Worm (Caenorhabditis elegans) whole organism, mixed stage, embryonic: Measurements from ENCODE around the gene fbxa-172.
"Not testable (repeated sequence)": the region's sequence is repeated elsewhere in the genome, so short reads cannot be mapped to it uniquely, and the experiment has no call there.

ENCODE experiments used
- M03D4.4 ChIP-seq: sonication (generic microtip); optimal IDR thresholded peaks from 2 replicates; lab custom pipeline; 2017; ENCODE audit warnings: mild to moderate bottlenecking, missing genetic modification characterization, missing compliant biosample characterization
- bed-3 ChIP-seq: fragments of 200-800 bp; sonication (Bioruptor generic); optimal IDR thresholded peaks from 3 replicates; lab custom pipeline; 2018; ENCODE audit warnings: mild to moderate bottlenecking, missing genetic modification characterization, moderate library complexity, missing compliant biosample characterization
- blmp-1 ChIP-seq: fragments of 150-350 bp; optimal IDR thresholded peaks from 2 replicates; lab custom pipeline; 2014; ENCODE audit warnings: missing biosample characterization, missing genetic modification characterization
- ceh-39 ChIP-seq: fragments of 150-350 bp; optimal IDR thresholded peaks from 2 replicates; lab custom pipeline; 2014; ENCODE audit warnings: missing biosample characterization, missing genetic modification characterization
- ceh-43 ChIP-seq: fragments of 200-800 bp; sonication (Bioruptor generic); optimal IDR thresholded peaks from 2 replicates; lab custom pipeline; 2018; ENCODE audit warnings: mild to moderate bottlenecking, missing genetic modification characterization, moderate library complexity, missing compliant biosample characterization
- ceh-83 ChIP-seq: fragments of 200-800 bp; sonication (Bioruptor generic); optimal IDR thresholded peaks from 2 replicates; lab custom pipeline; 2018; ENCODE audit warnings: mild to moderate bottlenecking, missing genetic modification characterization, missing compliant biosample characterization
- drap-1 ChIP-seq: fragments of 200-800 bp; sonication (Bioruptor generic); optimal IDR thresholded peaks from 3 replicates; lab custom pipeline; 2018; ENCODE audit warnings: mild to moderate bottlenecking, missing genetic modification characterization, missing compliant biosample characterization
- elt-1 ChIP-seq: sonication (generic microtip); optimal IDR thresholded peaks from 2 replicates; lab custom pipeline; 2017; ENCODE audit warnings: missing genetic modification characterization, mild to moderate bottlenecking, missing compliant biosample characterization, antibody characterized with exemption, moderate library complexity, borderline replicate concordance; ENCODE audit not compliant: insufficient read depth
- elt-3 ChIP-seq: fragments of 150-350 bp; optimal IDR thresholded peaks from 2 replicates; lab custom pipeline; 2014; ENCODE audit warnings: missing biosample characterization, missing genetic modification characterization
- flh-1 ChIP-seq: fragments of 200-800 bp; sonication (Bioruptor generic); optimal IDR thresholded peaks from 2 replicates; lab custom pipeline; 2018; ENCODE audit warnings: mild to moderate bottlenecking, missing genetic modification characterization, moderate library complexity, missing compliant biosample characterization
- ham-2 ChIP-seq: fragments of 200-800 bp; sonication (Bioruptor generic); optimal IDR thresholded peaks from 2 replicates; lab custom pipeline; 2018; ENCODE audit warnings: mild to moderate bottlenecking, missing genetic modification characterization, missing compliant biosample characterization
- lin-13 ChIP-seq: fragments of 150-350 bp; optimal IDR thresholded peaks from 2 replicates; lab custom pipeline; 2014; ENCODE audit warnings: missing biosample characterization, missing genetic modification characterization
- lin-32 ChIP-seq: fragments of 200-800 bp; sonication (Bioruptor generic); optimal IDR thresholded peaks from 2 replicates; lab custom pipeline; 2018; ENCODE audit warnings: mild to moderate bottlenecking, missing genetic modification characterization, missing compliant biosample characterization
- lsy-2 ChIP-seq: fragments of 150-350 bp; optimal IDR thresholded peaks from 2 replicates; lab custom pipeline; 2014; ENCODE audit warnings: missing biosample characterization, missing genetic modification characterization
- mab-5 ChIP-seq: fragments of 150-350 bp; optimal IDR thresholded peaks from 2 replicates; lab custom pipeline; 2014; ENCODE audit warnings: missing biosample characterization, missing genetic modification characterization
- mls-2 ChIP-seq: sonication (generic microtip); optimal IDR thresholded peaks from 2 replicates; lab custom pipeline; 2016; ENCODE audit warnings: mild to moderate bottlenecking, missing genetic modification characterization, moderate library complexity, missing compliant biosample characterization
- nhr-12 ChIP-seq: fragments of 150-350 bp; optimal IDR thresholded peaks from 2 replicates; lab custom pipeline; 2014; ENCODE audit warnings: missing biosample characterization, missing genetic modification characterization
- nhr-2 ChIP-seq: fragments of 150-350 bp; optimal IDR thresholded peaks from 2 replicates; lab custom pipeline; 2014; ENCODE audit warnings: missing biosample characterization, missing genetic modification characterization
- nhr-237 ChIP-seq: fragments of 150-350 bp; optimal IDR thresholded peaks from 2 replicates; lab custom pipeline; 2014; ENCODE audit warnings: missing biosample characterization, missing genetic modification characterization
- nhr-76 ChIP-seq: sonication (generic microtip); optimal IDR thresholded peaks from 2 replicates; lab custom pipeline; 2017; ENCODE audit warnings: missing biosample characterization, missing genetic modification characterization
- sem-2 ChIP-seq: fragments of 200-800 bp; sonication (Bioruptor generic); optimal IDR thresholded peaks from 2 replicates; lab custom pipeline; 2018; ENCODE audit warnings: mild to moderate bottlenecking, missing genetic modification characterization, missing compliant biosample characterization
- snpc-4 ChIP-seq: fragments of 150-350 bp; optimal IDR thresholded peaks from 2 replicates; lab custom pipeline; 2014; ENCODE audit warnings: missing biosample characterization, missing genetic modification characterization
- sptf-1 ChIP-seq: sonication (generic microtip); optimal IDR thresholded peaks from 2 replicates; lab custom pipeline; 2017; ENCODE audit warnings: mild to moderate bottlenecking, missing genetic modification characterization, moderate library complexity, missing compliant biosample characterization
- tbx-8 ChIP-seq: fragments of 200-800 bp; sonication (Bioruptor generic); optimal IDR thresholded peaks from 2 replicates; lab custom pipeline; 2018; ENCODE audit warnings: mild to moderate bottlenecking, missing genetic modification characterization, moderate library complexity, missing compliant biosample characterization
- unc-120 ChIP-seq: sonication (generic microtip); optimal IDR thresholded peaks from 2 replicates; lab custom pipeline; 2017; ENCODE audit warnings: missing genetic modification characterization, missing compliant biosample characterization; ENCODE audit not compliant: poor library complexity, severe bottlenecking
- unc-39 ChIP-seq: fragments of 150-350 bp; optimal IDR thresholded peaks from 2 replicates; lab custom pipeline; 2014; ENCODE audit warnings: missing biosample characterization, missing genetic modification characterization
- unc-62 ChIP-seq: fragments of 150-350 bp; optimal IDR thresholded peaks from 2 replicates; lab custom pipeline; 2014; ENCODE audit warnings: missing biosample characterization, missing genetic modification reagents, missing genetic modification characterization
- zip-8 ChIP-seq: fragments of 150-350 bp; optimal IDR thresholded peaks from 2 replicates; lab custom pipeline; 2014; ENCODE audit warnings: missing biosample characterization, missing genetic modification characterization
- ztf-11 ChIP-seq: fragments of 150-350 bp; optimal IDR thresholded peaks from 2 replicates; lab custom pipeline; 2014; ENCODE audit warnings: missing biosample characterization, missing genetic modification characterization

fbxa-172 gene

DNA sequence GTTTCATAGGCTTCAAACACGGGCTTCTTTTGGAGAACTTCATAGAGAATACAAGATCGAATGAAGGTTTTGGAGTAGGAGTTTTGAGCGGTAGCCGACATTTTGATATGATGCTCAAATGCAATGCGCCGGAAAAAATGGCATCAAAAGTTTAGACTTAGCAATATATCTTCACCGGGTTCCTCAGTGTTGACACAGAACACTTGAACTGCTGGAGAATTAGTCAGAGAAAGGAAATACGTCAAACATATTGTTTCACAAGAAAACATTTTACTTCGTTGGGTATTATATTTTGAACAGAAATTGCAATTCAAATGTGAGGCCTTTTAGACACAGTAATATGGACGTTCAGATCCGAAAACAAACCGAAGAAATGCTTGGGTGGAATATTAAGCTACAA is 669 bp upstream of the fbxa-172 start, which contains the start of gene fbxa-174:
Gene fbxa-174, minus strand, starts transcription at position 101 of the 400 bp plus-strand sequence.
- TF ChIP-seq ceh-83 (GFP tag; lab: Kevin White, UChicago) = no peak
- no peak for TF ChIP-seq lin-13 (tag; lab: Kevin White, UChicago)
- TF ChIP-seq ceh-39 (tag; lab: Kevin White, UChicago) = no peak
- TF ChIP-seq nhr-237 (tag; lab: Kevin White, UChicago) = no peak
- no peak for TF ChIP-seq mls-2 (tag; lab: Kevin White, UChicago)
- TF ChIP-seq nhr-76 (tag; lab: Kevin White, UChicago) = no peak
- no peak for TF ChIP-seq unc-120 (tag; lab: Kevin White, UChicago)
- TF ChIP-seq mab-5 (tag; lab: Kevin White, UChicago) = no peak
- TF ChIP-seq sem-2 (GFP tag; lab: Kevin White, UChicago) = no peak
- no peak for TF ChIP-seq tbx-8 (GFP tag; lab: Kevin White, UChicago)
- TF ChIP-seq snpc-4 (tag; lab: Kevin White, UChicago) = no peak
- no peak for TF ChIP-seq ztf-11 (tag; lab: Kevin White, UChicago)
- TF ChIP-seq nhr-12 (tag; lab: Kevin White, UChicago) = no peak

DNA sequence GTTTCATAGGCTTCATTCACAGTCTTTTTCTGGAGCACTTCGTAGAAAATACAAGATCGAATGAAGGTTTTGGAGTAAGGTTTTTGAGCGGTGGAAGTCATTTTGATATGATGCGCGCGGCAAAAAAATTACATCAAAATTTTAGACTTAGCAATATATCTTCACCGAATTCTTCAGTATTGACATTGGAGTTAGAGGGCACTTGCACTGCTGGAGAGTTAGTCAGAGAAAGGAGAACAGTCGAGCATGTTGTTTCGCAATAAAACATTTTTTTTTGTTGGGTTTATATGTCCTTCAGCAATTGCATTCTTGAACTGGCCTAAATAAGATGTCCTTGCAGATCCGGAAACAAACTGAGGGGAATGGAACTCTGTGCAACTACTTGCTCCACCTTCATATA is 6.9 kb downstream of the fbxa-172 start, which contains the start of gene fbxa-171:
Gene fbxa-171, minus strand, starts transcription at position 101 of the 400 bp plus-strand sequence.
- no peak for TF ChIP-seq elt-3 (tag; lab: Kevin White, UChicago)
- TF ChIP-seq elt-1 (tag; lab: Kevin White, UChicago) = no peak
- no peak for TF ChIP-seq tbx-8 (GFP tag; lab: Kevin White, UChicago)
- no peak for TF ChIP-seq drap-1 (GFP tag; lab: Kevin White, UChicago)
- TF ChIP-seq blmp-1 = no peak
- no peak for TF ChIP-seq ceh-83 (GFP tag; lab: Kevin White, UChicago)
- TF ChIP-seq nhr-12 (tag; lab: Kevin White, UChicago) = no peak
- TF ChIP-seq M03D4.4 (tag; lab: Kevin White, UChicago) = no peak

DNA sequence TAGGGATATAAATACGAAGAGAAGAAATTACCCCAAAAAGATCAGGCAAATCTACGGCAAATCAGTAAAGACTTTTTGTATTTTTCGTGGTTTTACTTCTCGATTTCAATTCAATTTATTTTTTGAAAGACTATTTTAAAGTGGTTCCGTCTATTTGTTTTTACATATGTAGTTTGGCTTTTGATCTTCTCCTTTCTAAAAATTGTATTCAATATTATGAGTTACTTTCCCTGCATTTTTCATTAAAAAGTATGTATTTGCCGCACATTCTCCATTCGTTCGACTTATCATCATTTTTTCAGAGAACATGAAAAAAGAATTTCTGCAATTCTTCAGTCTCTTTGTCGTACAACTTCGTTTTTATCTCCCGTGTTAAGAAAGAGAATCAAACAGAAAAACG is 7.8 kb downstream of the fbxa-172 start, which contains the start of gene C38D9.2:
Gene C38D9.2, plus strand, starts transcription at position 301 of the 400 bp plus-strand sequence.
- TF ChIP-seq unc-62 (GFP tag; lab: Kevin White, UChicago) (no peak), zip-8 (tag; lab: Kevin White, UChicago) (no peak), sptf-1 (tag; lab: Kevin White, UChicago) (no peak)

ce11 chrV:17580017-17580416 is 21.0 kb downstream of the fbxa-172 start:
- TF ChIP-seq unc-62 (GFP tag; lab: Kevin White, UChicago) = no peak
- no peak for TF ChIP-seq ztf-11 (tag; lab: Kevin White, UChicago)
- no peak for TF ChIP-seq ham-2 (GFP tag; lab: Kevin White, UChicago)
- no peak for TF ChIP-seq lin-32 (GFP tag; lab: Kevin White, UChicago)
- TF ChIP-seq lsy-2 = no peak
- TF ChIP-seq unc-39 = no peak
- TF ChIP-seq mls-2 (tag; lab: Kevin White, UChicago) = no peak
- TF ChIP-seq ceh-83 (GFP tag; lab: Kevin White, UChicago) = no peak
- TF ChIP-seq ceh-43 (GFP tag; lab: Kevin White, UChicago) = no peak

DNA sequence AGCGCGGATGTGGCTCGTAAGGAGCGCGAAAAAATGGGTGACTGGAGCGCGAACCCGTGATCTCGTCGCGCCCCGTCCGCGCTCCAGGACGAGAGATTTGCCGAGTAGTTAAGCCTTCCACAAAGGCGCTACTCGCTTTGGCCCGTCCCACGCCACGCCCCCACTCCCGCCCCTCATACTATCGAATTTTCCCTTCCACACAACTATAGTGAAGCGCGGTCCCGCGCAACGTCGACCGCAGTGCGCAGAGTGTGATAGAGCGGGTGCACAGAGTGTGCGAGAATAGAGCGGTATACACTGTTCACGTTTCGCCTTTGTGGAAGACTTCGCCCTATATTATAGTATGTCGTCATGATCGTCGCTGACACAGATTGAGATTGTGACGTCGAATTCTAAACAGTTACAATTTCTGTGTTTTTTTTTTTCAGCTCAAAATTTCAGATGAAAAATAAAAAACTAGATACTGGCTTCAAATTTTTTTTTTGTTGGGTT is 25.4 kb downstream of the fbxa-172 start, which contains the start of gene fbxa-133:
Gene fbxa-133, plus strand, starts transcription at position 442 of the 492 bp plus-strand sequence.
- TF ChIP-seq lin-13, snpc-4, mab-5 (tag; lab: Kevin White, UChicago): not testable (repeated sequence)

- TF ChIP-seq M03D4.4 (tag; lab: Kevin White, UChicago) (no peak), ceh-43 (GFP tag; lab: Kevin White, UChicago) (no peak), nhr-237 (tag; lab: Kevin White, UChicago) (no peak), mab-5 (tag; lab: Kevin White, UChicago) (no peak), sem-2 (GFP tag; lab: Kevin White, UChicago) (no peak), drap-1 (GFP tag; lab: Kevin White, UChicago) (no peak), lin-32 (GFP tag; lab: Kevin White, UChicago) (no peak), blmp-1 (no peak), tbx-8 (GFP tag; lab: Kevin White, UChicago) (no peak), unc-62 (GFP tag; lab: Kevin White, UChicago) (no peak), bed-3 (GFP tag; lab: Kevin White, UChicago) (no peak), nhr-76 (tag; lab: Kevin White, UChicago) (no peak), flh-1 (GFP tag; lab: Kevin White, UChicago) (no peak), unc-39 (no peak), mls-2 (tag; lab: Kevin White, UChicago) (no peak), nhr-2 (tag; lab: Kevin White, UChicago) (no peak)
Observed at ce11 chrV:17595691-17596090, 36.6 kb downstream of the fbxa-172 start.
